Worm (Caenorhabditis elegans) whole organism, L2 larva: ENCODE measurements around the gene clc-11.

Experiments used
- ama-1 ChIP-seq: fragments of 150-350 bp; optimal IDR thresholded peaks from 2 replicates; lab custom pipeline; 2018; ENCODE audit warnings: inconsistent platforms
- mdl-1 ChIP-seq, 2 experiments: fragments of 150-350 bp in 1 of 2; sonication (generic microtip) in 1 of 2; optimal IDR thresholded peaks; 2 replicates each; lab custom pipeline; 2017; ENCODE audit warnings: missing biosample characterization in 2 of 2, missing genetic modification characterization in 2 of 2

ce11 chrV:16180350-16180749, 40.9 kb upstream of the clc-11 start, which contains the start of gene str-106:
- no peak for TF ChIP-seq ama-1 (lab: Kevin White, UChicago)
- no peak for TF ChIP-seq mdl-1 (tag; optimal IDR thresholded peaks at IDR 0.05; lab: Kevin White, UChicago)
